Fruit fly (Drosophila melanogaster): ENCODE results near the gene CG9331.

The CG9331 gene

dm6 chr2L:20864764-20865265 lies 42.2 kb downstream of the CG9331 start, which contains the start of gene CG9338 (continued):
- TF ChIP-seq Sox100B (GFP tag; optimal IDR thresholded peaks at IDR 0.05) (peak; percentile 92), h (optimal IDR thresholded peaks at IDR 0.05) (no peak), sug (tag; optimal IDR thresholded peaks at IDR 0.05) (peak; percentile 80), YL-1 (GFP tag; optimal IDR thresholded peaks at IDR 0.05) (peak; percentile 36), CG13775 (GFP tag; optimal IDR thresholded peaks at IDR 0.05) (peak; percentile 73), CG6683 (GFP tag; optimal IDR thresholded peaks at IDR 0.05) (peak; percentile 88), al (GFP tag; IDR thresholded peaks at IDR 0.05) (peak; percentile 84; the same call in 1 of the 2 replicates)

DNA sequence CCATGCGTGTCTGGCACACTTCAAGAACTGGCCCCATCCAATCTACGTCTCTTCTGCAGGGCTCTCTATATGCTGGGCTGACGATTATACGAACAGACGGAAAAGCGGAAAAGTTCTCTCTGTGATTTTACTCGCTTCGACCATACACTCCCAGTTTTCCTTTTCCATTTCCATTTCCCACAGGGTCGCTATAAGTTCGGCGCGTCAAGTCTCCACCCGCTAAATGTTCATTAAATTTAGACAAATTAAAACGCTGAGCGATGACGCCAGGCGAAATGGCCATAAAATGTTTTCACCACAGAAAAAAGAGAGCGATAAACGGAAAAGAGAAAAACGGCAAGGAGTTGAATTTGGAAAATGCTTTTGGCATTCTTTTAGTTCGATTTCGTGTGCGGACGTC lies 44.8 kb downstream of the CG9331 start, which contains the start of gene CG31675:
CG31675 (plus strand) TSS at position 375 of the 400 bp plus-strand sequence.
- TF ChIP-seq Med (GFP tag) (peak; percentile 39), so (GFP tag; IDR thresholded peaks at IDR 0.05) (no peak), Ets65A (GFP tag) (peak; percentile 73), sd (tag; optimal IDR thresholded peaks at IDR 0.05) (peak; percentile 57), CG34224 (GFP tag; IDR thresholded peaks at IDR 0.05; ENCODE audit: partially characterized antibody) (0 out of 3 replicates have a peak, but pooled peaks have one; percentile 11), luna (GFP tag; optimal IDR thresholded peaks at IDR 0.05) (no peak), CG7963 (GFP tag; IDR thresholded peaks at IDR 0.05; ENCODE audit: partially characterized antibody) (0 out of 3 replicates have a peak, but pooled peaks have one; percentile 20), CG13894 (tag; optimal IDR thresholded peaks at IDR 0.05) (peak; percentile 38), CG10147 (GFP tag; optimal IDR thresholded peaks at IDR 0.05) (peak; percentile 16), Trl (optimal IDR thresholded peaks at IDR 0.05) (peak; percentile 8 to 41), Trl (GFP tag; optimal IDR thresholded peaks at IDR 0.05) (no peak), z (GFP tag; IDR thresholded peaks at IDR 0.05) (0 out of 3 replicates have a peak, but pooled peaks have one; percentile 42), lola (GFP tag; optimal IDR thresholded peaks at IDR 0.05) (no peak), CG12769 (tag; optimal IDR thresholded peaks at IDR 0.05) (peak; percentile 88), chinmo (GFP tag; IDR thresholded peaks at IDR 0.05; ENCODE audit: partially characterized antibody) (no peak), gt (GFP tag; IDR thresholded peaks at IDR 0.05) (no peak), wdn (GFP tag; IDR thresholded peaks at IDR 0.05) (no peak), abd-A (tag; optimal IDR thresholded peaks at IDR 0.05) (peak; percentile 72), CG31224 (GFP tag; IDR thresholded peaks at IDR 0.05) (0 out of 2 replicates have a peak, but pooled peaks have one; percentile 6), CG34422 (GFP tag; IDR thresholded peaks at IDR 0.05) (no peak)

DNA sequence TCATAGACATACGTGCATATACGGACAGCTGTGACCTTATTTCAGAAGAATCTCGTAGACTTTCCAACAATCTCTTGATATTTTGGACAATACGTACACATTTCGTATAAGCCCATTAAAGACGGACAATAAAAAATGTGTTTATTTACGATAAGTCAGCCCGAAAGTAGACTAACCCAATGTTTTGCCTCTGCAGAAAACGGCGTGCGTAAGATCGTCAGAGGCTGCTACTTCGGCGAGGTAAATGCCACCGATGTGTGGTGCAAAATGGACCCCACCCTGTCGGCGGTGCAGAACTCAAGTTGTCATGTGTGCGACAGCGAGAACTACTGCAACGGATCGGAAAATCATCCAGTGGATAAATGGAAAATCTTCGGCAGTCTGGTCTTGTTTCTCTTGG lies 46.3 kb downstream of the CG9331 start:
- no peak for TF ChIP-seq dan (GFP tag; IDR thresholded peaks at IDR 0.05)
- no peak for TF ChIP-seq CG9817 (tag; optimal IDR thresholded peaks at IDR 0.05)
- peak; percentile 93 for TF ChIP-seq CG2199 (GFP tag; IDR thresholded peaks at IDR 0.05)
- TF ChIP-seq CG1602 (GFP tag; optimal IDR thresholded peaks at IDR 0.05) = no peak
- TF ChIP-seq usp (GFP tag; optimal IDR thresholded peaks at IDR 0.05) = no peak
- TF ChIP-seq CG9437 (GFP tag; optimal IDR thresholded peaks at IDR 0.05) = peak; percentile 2
- no peak for TF ChIP-seq Chrac-16 (GFP tag; optimal IDR thresholded peaks at IDR 0.05)
- TF ChIP-seq CTCF (GFP tag; optimal IDR thresholded peaks at IDR 0.05) = peak; percentile 26
- peak; percentile 31 for TF ChIP-seq Med (GFP tag)
- TF ChIP-seq HmgZ (tag; optimal IDR thresholded peaks at IDR 0.05) = peak; percentile 9

- TF ChIP-seq mirr (GFP tag; optimal IDR thresholded peaks at IDR 0.05) (no peak), Oli (tag; optimal IDR thresholded peaks at IDR 0.05) (no peak), CG10543 (GFP tag; optimal IDR thresholded peaks at IDR 0.05) (peak; percentile 72), CG7987 (GFP tag; optimal IDR thresholded peaks at IDR 0.05) (no peak), Awh (GFP tag; IDR thresholded peaks at IDR 0.05) (no peak), CG7271 (tag; optimal IDR thresholded peaks at IDR 0.05) (no peak), Dbx (GFP tag; IDR thresholded peaks at IDR 0.05) (0 out of 3 replicates have a peak, but pooled peaks have one; percentile 42), dysf (GFP tag; IDR thresholded peaks at IDR 0.05) (no peak), pnt (GFP tag; optimal IDR thresholded peaks at IDR 0.05) (no peak), Doc2 (GFP tag; IDR thresholded peaks at IDR 0.05) (no peak), CG11093 (GFP tag; IDR thresholded peaks at IDR 0.05) (no peak), CG2712 (tag; optimal IDR thresholded peaks at IDR 0.05) (no peak), CG13296 (GFP tag; optimal IDR thresholded peaks at IDR 0.05) (no peak), CG10147 (GFP tag; optimal IDR thresholded peaks at IDR 0.05) (no peak)
Measured at dm6 chr2L:20869804-20870295, 47.2 kb downstream of the CG9331 start, which contains the start of gene CG14401. Gene CG14401 (plus strand): TSS chr2L:20869854.

Data from whole organism, embryonic.